Worm (Caenorhabditis elegans): ENCODE data around the gene F28C6.5.

The F28C6.5 gene

DNA sequence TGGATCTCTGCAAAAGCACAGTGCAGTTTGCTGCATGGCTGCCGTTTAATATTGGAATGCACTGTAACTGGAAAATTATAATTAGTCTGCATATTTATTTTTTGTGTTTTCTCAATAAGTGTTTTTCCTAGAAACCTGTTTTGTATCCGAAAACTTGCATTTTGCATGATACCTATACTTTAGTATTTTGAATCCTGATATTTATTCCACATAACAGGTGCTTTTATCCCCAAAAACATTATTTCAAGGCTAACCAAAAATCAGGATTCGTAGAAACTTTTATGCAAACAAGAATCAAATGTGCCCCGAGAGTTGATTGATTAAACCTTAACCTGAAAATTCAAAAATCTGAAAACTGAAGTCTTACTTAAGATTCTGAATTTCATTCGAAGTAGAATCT is 11.3 kb downstream of the F28C6.5 start:
- no peak for TF ChIP-seq unc-62 (GFP tag; optimal IDR thresholded peaks at IDR 0.05)

DNA sequence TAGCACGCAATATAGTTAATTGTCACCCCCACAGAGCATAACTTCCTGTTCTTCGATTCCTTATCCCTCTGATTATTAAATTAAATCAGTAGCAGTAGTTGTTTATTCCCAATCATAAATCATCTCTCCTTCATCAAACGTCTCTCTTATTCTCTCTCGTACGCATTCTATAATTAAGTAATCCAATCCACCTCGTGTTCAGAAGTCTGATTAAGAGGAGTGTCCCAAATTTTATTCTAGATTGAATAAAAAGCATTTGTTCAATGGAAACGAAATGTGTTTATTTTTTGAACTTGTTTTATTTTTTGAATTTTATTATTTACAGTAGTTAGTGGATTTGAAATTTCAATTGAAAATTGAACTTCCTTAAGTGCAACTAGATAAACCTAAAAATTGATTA is 12.0 kb downstream of the F28C6.5 start:
- no peak for TF ChIP-seq unc-62 (GFP tag; optimal IDR thresholded peaks at IDR 0.05)

DNA sequence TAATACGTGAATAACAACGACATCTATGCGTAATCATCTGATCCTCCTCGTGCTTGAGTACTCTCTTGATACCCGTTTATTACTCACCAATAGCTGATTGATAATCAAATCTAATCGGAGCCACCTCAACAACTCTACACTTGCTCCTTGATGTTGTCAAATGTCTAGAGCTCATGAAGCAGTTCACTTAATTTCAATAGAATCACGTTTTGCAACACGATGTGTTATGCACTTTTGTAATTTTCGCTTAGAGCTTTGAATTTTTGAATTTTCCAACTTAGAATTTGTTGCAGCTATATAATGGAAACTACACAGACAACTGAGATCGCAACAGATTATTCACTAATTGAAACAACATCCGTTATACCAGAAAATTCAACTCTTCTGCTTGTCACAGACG is 13.2 kb downstream of the F28C6.5 start, which contains the start of gene T22C8.1:
Gene T22C8.1 (plus strand): TSS at position 301 of the 400 bp plus-strand sequence.
- TF ChIP-seq unc-62 (GFP tag; optimal IDR thresholded peaks at IDR 0.05) = no peak

DNA sequence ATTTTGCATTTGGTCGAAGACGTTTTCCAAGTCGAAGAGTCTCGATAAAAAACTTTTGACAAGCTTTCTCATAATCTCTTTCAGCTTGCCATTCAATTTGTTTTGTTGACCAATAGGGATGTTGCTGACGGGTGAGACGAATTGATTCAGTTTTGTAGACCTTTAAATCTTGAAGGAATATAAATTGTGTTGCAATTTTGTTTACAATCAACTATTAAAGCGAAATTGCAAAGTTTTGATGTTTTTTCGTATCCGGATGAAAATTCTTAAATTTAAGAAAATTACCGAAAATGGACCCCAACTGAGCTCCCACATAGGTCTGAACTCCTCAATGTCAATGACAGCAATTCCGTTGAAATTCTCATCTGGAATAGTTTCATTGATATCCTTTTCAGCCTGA is 16.8 kb downstream of the F28C6.5 start:
- no peak for TF ChIP-seq unc-62 (GFP tag; optimal IDR thresholded peaks at IDR 0.05)

DNA sequence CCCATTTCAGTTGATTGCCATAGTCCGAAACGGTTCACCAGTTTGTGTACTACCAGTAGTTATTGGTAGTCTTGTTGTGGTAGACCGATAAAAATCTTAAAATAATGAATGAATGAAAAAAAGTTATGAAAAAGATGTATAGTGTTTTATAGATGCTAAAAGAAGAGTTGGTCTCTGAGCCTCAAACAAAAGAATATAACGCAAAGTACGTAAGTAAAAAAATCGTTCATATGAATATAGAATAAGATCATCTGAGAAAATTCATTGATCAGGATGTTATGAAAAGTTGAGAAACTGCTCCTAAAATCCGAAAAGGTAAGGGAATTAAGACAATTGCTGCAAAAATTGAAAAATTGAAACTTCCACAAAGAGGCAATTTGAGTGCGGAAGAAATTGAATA is 18.2 kb downstream of the F28C6.5 start, which contains the start of gene chhy-1:
Gene chhy-1 (minus strand): TSS at position 101 of the 400 bp plus-strand sequence.
- TF ChIP-seq unc-62 (GFP tag; optimal IDR thresholded peaks at IDR 0.05) = no peak

DNA sequence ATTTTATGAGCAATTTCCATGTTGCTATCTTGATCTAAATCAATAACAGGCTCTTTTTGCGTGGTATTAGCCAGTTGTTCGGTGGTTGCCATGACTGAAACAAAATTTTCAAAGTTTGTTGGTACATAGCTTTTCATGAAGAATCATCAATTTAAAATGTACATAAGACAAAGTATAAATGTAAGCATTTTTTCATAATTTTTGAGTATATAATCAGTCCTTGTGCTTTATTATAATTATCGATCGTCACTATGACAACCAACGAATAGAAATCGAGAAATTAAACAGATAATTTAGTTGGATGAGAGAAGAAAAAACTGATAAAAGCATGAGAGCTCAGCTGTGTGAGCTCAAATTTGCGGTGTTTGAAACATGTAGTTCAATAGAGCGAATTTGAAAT is 22.6 kb downstream of the F28C6.5 start, which contains the start of gene T22C8.3:
Gene T22C8.3 (minus strand): TSS at position 101 of the 400 bp plus-strand sequence.
- no peak for TF ChIP-seq unc-62 (GFP tag; optimal IDR thresholded peaks at IDR 0.05)

DNA sequence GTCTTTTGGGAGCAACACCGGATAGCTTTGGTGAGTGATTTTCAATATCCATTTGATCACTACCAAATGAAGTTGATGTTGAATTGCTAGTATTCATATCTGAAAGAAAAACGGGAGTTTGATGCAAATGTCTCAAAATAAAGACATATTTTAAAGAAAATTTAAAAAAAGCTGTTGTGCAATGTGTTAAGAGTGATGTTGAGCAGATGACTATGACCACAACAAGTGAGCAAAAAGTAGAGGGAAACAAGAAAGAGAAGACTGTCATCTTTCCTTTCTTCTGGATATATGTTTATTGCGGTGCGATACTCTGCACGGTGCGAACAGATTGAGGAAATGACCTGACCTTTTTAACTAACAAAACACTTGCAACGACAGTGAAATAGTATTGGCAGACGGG is 24.1 kb downstream of the F28C6.5 start, which contains the start of gene T22C8.4:
Gene T22C8.4 (minus strand): TSS at position 101 of the 400 bp plus-strand sequence.
- no peak for TF ChIP-seq unc-62 (GFP tag; optimal IDR thresholded peaks at IDR 0.05)

DNA sequence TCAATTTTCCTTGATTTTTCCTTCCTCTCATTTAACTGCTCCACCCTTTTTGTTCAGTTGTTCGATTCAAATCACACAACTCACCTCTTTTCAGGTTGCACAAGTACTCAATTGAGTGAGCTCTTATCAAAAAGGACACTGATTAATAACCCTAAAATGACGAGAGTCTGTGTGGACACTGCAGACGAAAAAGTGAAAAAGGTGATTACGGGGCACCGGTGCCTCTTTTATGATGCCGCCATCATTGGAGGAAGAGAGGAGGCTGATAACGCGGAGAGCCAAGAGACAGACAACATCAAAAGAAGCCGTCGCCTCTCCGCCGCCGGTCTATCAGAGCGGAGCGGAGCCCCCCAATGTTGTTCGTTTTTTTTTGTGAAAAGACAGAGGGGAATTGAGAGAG is 25.8 kb downstream of the F28C6.5 start, which contains the start of gene sptf-2:
Gene sptf-2 (plus strand): TSS at position 297 of the 400 bp plus-strand sequence.
- TF ChIP-seq unc-62 (GFP tag; optimal IDR thresholded peaks at IDR 0.05) = no peak

DNA sequence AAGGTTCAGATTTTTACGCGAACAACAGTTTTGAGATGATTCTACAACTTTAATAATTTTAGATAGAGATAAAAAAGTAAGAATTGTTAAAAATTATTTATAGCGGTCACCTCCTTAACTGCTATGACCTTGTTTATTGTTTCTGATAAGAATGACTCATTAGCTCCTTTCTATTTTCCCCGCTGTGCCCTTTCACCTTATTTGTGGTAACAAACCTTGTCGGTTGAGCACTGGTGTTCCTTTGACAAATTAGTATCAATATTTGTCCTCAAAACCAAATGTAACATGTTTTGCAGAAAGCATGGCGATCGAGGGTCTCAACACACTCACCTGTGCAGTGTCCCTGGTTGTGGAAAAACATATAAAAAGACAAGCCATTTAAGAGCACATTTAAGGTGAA is 27.3 kb downstream of the F28C6.5 start:
- TF ChIP-seq unc-62 (GFP tag; optimal IDR thresholded peaks at IDR 0.05) = no peak

DNA sequence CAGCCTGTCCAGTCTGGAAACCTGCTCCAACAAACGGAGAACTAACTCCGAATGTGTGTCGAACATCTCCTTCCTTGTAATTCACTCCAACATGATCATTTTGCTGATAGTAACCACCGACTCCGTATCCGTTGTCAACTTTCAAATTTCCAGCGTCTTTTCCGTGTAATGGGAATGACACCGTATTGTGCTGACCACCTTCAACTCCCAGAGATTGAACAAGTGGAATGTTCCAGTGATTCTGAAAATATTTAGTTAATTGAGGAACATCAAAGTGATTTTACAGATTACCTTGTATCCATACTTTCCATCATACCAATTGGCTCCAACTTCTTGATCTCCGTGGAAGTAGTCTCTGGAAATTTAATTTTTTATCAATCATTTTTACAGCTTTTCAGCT is 28.6 kb downstream of the F28C6.5 start:
- no peak for TF ChIP-seq unc-62 (GFP tag; optimal IDR thresholded peaks at IDR 0.05)

DNA sequence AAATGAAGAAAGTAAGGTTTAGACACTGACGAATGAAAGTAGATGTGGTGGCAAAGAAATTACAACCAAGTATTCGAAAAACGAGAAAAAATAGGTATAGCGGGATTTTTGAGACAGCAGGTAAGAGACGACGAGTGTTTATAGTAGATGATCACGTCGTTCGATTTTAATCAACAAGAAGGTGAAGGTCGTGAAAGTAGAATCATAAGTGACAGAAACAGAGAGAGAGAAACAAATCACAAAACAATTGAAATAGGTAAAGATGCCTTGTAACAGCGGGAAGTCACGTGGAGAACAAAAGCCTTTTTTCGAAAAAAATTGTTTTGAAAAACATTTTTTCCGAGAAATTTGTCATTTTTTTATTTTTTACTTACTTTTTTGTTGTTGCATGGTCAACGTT is 30.8 kb downstream of the F28C6.5 start, which contains the start of gene T22C8.6:
Gene T22C8.6 (minus strand): TSS at position 194 of the 400 bp plus-strand sequence.
- TF ChIP-seq unc-62 (GFP tag; optimal IDR thresholded peaks at IDR 0.05) = no peak

DNA sequence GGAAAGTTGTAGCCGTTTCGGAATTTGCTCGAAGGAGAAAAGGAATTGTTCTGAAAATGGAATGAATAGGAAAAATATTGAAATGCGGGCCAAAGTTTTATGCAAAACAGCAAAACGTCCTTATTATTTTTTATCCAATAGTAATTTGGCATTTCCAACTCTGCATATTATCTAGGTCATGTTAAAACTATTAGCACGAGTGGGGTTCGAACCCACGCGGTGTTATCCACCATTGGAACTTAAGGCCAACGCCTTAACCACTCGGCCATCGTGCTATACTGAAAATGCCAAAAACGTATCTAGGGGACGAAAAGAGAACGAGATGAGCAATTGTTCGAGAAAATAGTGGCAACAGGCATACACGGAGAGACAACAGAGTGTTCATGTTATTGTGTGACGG is 32.5 kb downstream of the F28C6.5 start:
- no peak for TF ChIP-seq unc-62 (GFP tag; optimal IDR thresholded peaks at IDR 0.05)

DNA sequence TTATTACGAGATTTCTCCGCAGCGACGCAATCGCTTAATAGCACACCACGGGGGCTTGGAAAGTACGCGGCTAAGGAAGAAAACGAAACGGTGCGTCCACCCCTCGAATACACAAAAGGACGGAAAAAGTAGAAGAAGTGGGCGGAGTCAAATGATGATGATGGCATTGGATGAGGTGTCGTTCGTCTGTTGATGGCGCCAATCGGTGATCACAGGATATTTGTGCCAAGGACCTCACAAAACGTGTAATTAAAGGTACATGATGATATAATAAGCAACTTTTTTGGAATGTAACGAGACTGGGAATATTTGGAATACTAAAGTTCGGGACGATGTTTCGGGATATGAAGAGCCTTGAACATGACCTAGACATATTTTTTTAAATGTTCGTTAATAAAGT is 35.1 kb downstream of the F28C6.5 start, which contains the start of gene cutl-12:
Gene cutl-12 (minus strand): TSS at position 101 of the 400 bp plus-strand sequence.
- no peak for TF ChIP-seq unc-62 (GFP tag; optimal IDR thresholded peaks at IDR 0.05)

DNA sequence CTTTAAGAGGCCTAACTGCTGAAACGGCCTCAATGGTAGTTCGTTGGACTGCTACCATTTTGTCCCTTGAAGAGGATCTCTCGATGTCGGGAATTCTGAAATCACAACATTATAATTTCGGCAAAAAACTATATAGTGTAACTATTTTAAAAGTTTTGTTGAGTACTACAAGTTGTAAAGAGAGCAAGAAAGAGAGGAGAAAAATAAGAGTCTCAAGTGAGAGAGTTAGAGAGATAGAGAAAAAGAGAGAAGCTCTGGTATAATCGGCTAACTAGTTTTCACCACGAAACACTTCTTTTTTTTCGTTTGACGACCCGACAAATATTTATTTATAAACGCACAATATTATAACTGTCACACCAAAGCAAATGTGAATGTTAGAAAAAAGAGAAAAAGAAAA is 38.3 kb downstream of the F28C6.5 start, which contains the start of gene vab-9:
Gene vab-9 (minus strand): TSS at position 101 of the 400 bp plus-strand sequence.
- TF ChIP-seq unc-62 (GFP tag; optimal IDR thresholded peaks at IDR 0.05) = no peak

DNA sequence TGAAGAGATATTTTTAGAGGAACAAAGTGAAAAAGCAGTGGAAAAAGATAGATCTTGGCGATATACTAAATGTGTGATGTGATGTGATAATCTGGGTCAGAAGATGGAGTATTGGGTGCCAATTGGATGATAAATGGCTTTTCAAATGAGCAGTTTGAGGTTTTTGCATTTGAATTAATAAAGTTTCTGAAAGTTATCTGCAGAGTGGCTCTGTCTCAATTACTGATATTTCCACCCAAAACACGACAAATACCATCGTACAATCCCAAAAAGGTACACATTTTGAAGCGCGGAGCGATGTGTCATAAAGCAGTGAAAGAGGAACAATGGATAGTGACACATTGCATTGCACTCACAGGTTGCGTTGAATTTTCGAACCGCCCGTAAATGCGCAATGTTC is 40.2 kb downstream of the F28C6.5 start:
- TF ChIP-seq unc-62 (GFP tag; optimal IDR thresholded peaks at IDR 0.05) = no peak

DNA sequence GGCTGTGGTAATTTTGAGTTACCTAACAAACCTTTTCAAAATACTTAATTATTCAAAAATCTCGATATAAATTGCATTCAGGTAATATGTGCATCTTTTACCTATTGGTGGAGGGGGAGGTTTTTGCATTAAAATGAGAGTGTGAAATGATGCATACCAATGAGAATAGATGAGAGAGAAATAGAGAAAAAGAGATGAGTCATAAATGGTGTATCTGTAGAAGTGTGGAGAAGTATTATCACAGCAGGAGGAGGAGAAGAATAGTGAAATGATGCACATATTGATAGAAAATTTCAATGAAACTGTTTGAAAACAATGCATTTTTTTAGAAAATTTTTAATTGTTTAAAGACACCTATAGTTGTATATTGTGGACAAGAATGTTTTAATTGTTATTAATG is 41.2 kb downstream of the F28C6.5 start:
- TF ChIP-seq unc-62 (GFP tag; optimal IDR thresholded peaks at IDR 0.05) = no peak

DNA sequence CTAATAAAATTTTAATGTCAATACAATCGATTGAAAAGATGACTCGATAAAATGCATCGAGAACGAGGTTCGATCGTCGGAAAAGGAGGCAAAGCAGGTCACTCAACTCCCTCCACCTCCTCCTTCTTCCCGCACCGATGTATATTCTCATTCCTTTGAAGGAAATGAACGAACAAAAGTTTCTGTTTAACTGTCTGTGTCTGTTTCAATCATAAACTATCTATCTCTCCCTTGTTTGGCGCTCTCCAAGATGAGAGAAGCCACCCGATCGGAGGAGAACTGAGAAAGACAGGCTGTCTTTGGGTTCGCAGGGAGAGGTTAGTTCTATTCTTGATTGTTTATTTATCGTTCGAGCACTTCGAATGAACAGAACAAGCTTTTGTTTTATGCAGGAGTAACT is 41.8 kb downstream of the F28C6.5 start, which contains the start of gene D2085.7:
Gene D2085.7 (plus strand): TSS at position 251 of the 400 bp plus-strand sequence.
- TF ChIP-seq unc-62 (GFP tag; optimal IDR thresholded peaks at IDR 0.05) = no peak

DNA sequence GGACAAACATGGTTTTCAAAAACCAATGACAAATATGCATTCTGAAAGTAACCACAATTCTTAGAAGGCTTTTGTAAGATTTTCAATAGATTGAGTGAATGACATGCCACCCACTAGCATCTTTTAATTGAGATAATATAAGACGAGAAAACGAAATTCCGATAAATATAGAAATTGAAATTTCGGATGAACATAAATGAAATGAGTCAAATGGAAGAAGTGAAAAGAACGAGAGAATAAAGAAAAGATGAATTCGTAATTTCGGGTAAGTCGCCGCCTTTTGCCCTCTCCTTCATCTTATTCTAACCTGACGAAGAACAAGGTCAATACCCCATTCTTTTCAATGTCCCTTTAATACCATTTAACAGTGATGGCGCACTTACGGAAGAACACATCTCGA is 43.1 kb downstream of the F28C6.5 start:
- TF ChIP-seq unc-62 (GFP tag; optimal IDR thresholded peaks at IDR 0.05) = no peak

Measured in whole organism, dauer.